Worm (Caenorhabditis elegans): ENCODE data around the gene T11F9.14.

The T11F9.14 gene

ce11 chrV:11497475-11497874 lies 16.8 kb upstream of the T11F9.14 start:
- TF ChIP-seq C17E4.6 (GFP tag; IDR thresholded peaks at IDR 0.05) (no peak), lir-1 (GFP tag; conservative IDR thresholded peaks at IDR 0.05) (no peak), sdz-38 (tag; optimal IDR thresholded peaks at IDR 0.05) (no peak), madf-6 (GFP tag; IDR thresholded peaks at IDR 0.05) (no peak), B0336.3 (GFP tag; IDR thresholded peaks at IDR 0.05) (no peak)

ce11 chrV:11496283-11496682 lies 15.6 kb upstream of the T11F9.14 start, which contains the start of gene htrl-1:
Gene htrl-1 (minus strand): TSS chrV:11496383.
- TF ChIP-seq F23B12.7 (tag; optimal IDR thresholded peaks at IDR 0.05; ENCODE audit: insufficient read depth) (no peak), attf-3 (GFP tag; conservative IDR thresholded peaks at IDR 0.05) (no peak), lin-54 (GFP tag; optimal IDR thresholded peaks at IDR 0.05) (no peak), cebp-1 (GFP tag; IDR thresholded peaks at IDR 0.05) (no peak), cebp-1 (tag; optimal IDR thresholded peaks at IDR 0.05) (no peak), snpc-3.4 (tag; optimal IDR thresholded peaks at IDR 0.05) (no peak), F52B5.7 (tag; optimal IDR thresholded peaks at IDR 0.05) (no peak), Y95B8A.8 (GFP tag; IDR thresholded peaks at IDR 0.05) (no peak), ztf-22 (GFP tag; optimal IDR thresholded peaks at IDR 0.05) (no peak), F37B4.10 (GFP tag; IDR thresholded peaks at IDR 0.05) (no peak), F55B11.4 (tag; optimal IDR thresholded peaks at IDR 0.05; ENCODE audit: borderline replicate concordance, insufficient read depth) (no peak), nhr-27 (tag; optimal IDR thresholded peaks at IDR 0.05) (no peak), hlh-12 (tag; optimal IDR thresholded peaks at IDR 0.05) (no peak)

ce11 chrV:11492456-11492855 lies 11.8 kb upstream of the T11F9.14 start, which contains the start of gene T11F9.21:
Gene T11F9.21 (plus strand): TSS chrV:11492756.
- TF ChIP-seq cebp-2 (GFP tag; IDR thresholded peaks at IDR 0.05), result no peak
- no peak for TF ChIP-seq egl-44 (GFP tag; IDR thresholded peaks at IDR 0.05)
- no peak for TF ChIP-seq madf-10 (tag; optimal IDR thresholded peaks at IDR 0.05)

ce11 chrV:11490382-11490781 lies 9.7 kb upstream of the T11F9.14 start, which contains the start of gene dhs-19:
Gene dhs-19 (minus strand): TSS chrV:11490482.
- TF ChIP-seq let-526 (GFP tag; IDR thresholded peaks at IDR 0.05), result no peak
- no peak for TF ChIP-seq mel-28 (tag; optimal IDR thresholded peaks at IDR 0.05; ENCODE audit: borderline replicate concordance)
- no peak for TF ChIP-seq ztf-28 (GFP tag; IDR thresholded peaks at IDR 0.05)
- no peak for TF ChIP-seq dox-1 (GFP tag; IDR thresholded peaks at IDR 0.05)
- TF ChIP-seq ceh-58 (GFP tag; IDR thresholded peaks at IDR 0.05), result no peak
- no peak for TF ChIP-seq dpff-1 (tag; optimal IDR thresholded peaks at IDR 0.05)
- no peak for TF ChIP-seq snpc-1.1 (tag; optimal IDR thresholded peaks at IDR 0.05; ENCODE audit: insufficient read depth)
- TF ChIP-seq F52B5.7 (tag; optimal IDR thresholded peaks at IDR 0.05), result no peak
- no peak for TF ChIP-seq nhr-27 (tag; optimal IDR thresholded peaks at IDR 0.05)
- TF ChIP-seq snpc-3.4 (tag; optimal IDR thresholded peaks at IDR 0.05), result no peak
- TF ChIP-seq madf-8 (GFP tag; conservative IDR thresholded peaks at IDR 0.05), result no peak
- TF ChIP-seq xnd-1 (tag; optimal IDR thresholded peaks at IDR 0.05), result no peak
- no peak for TF ChIP-seq ama-1 (optimal IDR thresholded peaks at IDR 0.05)
- TF ChIP-seq ama-1 (GFP tag; optimal IDR thresholded peaks at IDR 0.05), result no peak
- no peak for TF ChIP-seq lsy-27 (tag; optimal IDR thresholded peaks at IDR 0.05; ENCODE audit: borderline replicate concordance, insufficient read depth)
- TF ChIP-seq rpc-1 (optimal IDR thresholded peaks at IDR 0.05), result no peak
- no peak for TF ChIP-seq rpc-1 (tag; optimal IDR thresholded peaks at IDR 0.05)
- TF ChIP-seq nfyb-1 (GFP tag; IDR thresholded peaks at IDR 0.05), result no peak
- no peak for TF ChIP-seq nhr-80 (tag; optimal IDR thresholded peaks at IDR 0.05)
- TF ChIP-seq D2030.7 (GFP tag; IDR thresholded peaks at IDR 0.05), result no peak
